Worm (Caenorhabditis elegans) whole organism, early embryonic: ENCODE results near the gene K12H6.10.

Experiments used
- B0310.2 ChIP-seq: sonication (generic microtip); optimal IDR thresholded peaks from 2 replicates; lab custom pipeline; 2016; ENCODE audit warnings: mild to moderate bottlenecking, missing genetic modification characterization, missing compliant biosample characterization
- F13C5.2 ChIP-seq: sonication (generic microtip); optimal IDR thresholded peaks from 2 replicates; lab custom pipeline; 2017; ENCODE audit warnings: mild to moderate bottlenecking, missing genetic modification characterization, inconsistent platforms, missing compliant biosample characterization
- aly-1 ChIP-seq: sonication (generic microtip); optimal IDR thresholded peaks from 2 replicates; lab custom pipeline; 2016; ENCODE audit warnings: missing genetic modification characterization, missing compliant biosample characterization
- ama-1 ChIP-seq: fragments of 150-350 bp; optimal IDR thresholded peaks from 2 replicates; lab custom pipeline; 2014
- ceh-13 ChIP-seq: fragments of 200-800 bp; sonication (Bioruptor generic); optimal IDR thresholded peaks from 2 replicates; lab custom pipeline; 2018; ENCODE audit warnings: mild to moderate bottlenecking, missing genetic modification characterization, missing compliant biosample characterization
- ceh-36 ChIP-seq: sonication (generic microtip); optimal IDR thresholded peaks from 2 replicates; lab custom pipeline; 2016; ENCODE audit warnings: missing genetic modification characterization, inconsistent platforms, missing compliant biosample characterization
- ets-7 ChIP-seq: sonication (generic microtip); optimal IDR thresholded peaks from 2 replicates; lab custom pipeline; 2016; ENCODE audit warnings: missing genotype, missing genetic modification characterization, missing compliant biosample characterization
- flt-1 ChIP-seq: fragments of 200-800 bp; sonication (Bioruptor generic); IDR thresholded peaks from 2 replicates; pipeline ENCODE4 v1.3.6; 2022; ENCODE audit warnings: missing genetic modification characterization, missing compliant biosample characterization
- hmbx-1 ChIP-seq: sonication (generic microtip); optimal IDR thresholded peaks from 2 replicates; lab custom pipeline; 2016; ENCODE audit warnings: mild to moderate bottlenecking, missing genetic modification characterization, missing compliant biosample characterization
- hmg-4 ChIP-seq: fragments of 200-800 bp; sonication (Bioruptor generic); optimal IDR thresholded peaks from 2 replicates; lab custom pipeline; 2018; ENCODE audit warnings: mild to moderate bottlenecking, missing genetic modification characterization, missing compliant biosample characterization
- hnd-1 ChIP-seq: sonication (generic microtip); optimal IDR thresholded peaks from 2 replicates; lab custom pipeline; 2016; ENCODE audit warnings: missing genetic modification characterization, missing compliant biosample characterization
- pes-1 ChIP-seq: fragments of 200-800 bp; sonication (Bioruptor generic); IDR thresholded peaks from 2 replicates; pipeline ENCODE4 v1.3.6; 2022; ENCODE audit warnings: missing genetic modification reagents, missing genetic modification characterization, missing compliant biosample characterization
- scrt-1 ChIP-seq: fragments of 200-800 bp; sonication (Bioruptor generic); IDR thresholded peaks from 2 replicates; pipeline ENCODE4 v1.3.6; 2022; ENCODE audit warnings: missing genetic modification characterization, missing compliant biosample characterization
- sea-1 ChIP-seq: fragments of 200-800 bp; sonication (Bioruptor generic); conservative IDR thresholded peaks from 2 replicates; pipeline ENCODE4 v1.3.6; 2022; ENCODE audit warnings: missing genetic modification characterization, missing compliant biosample characterization
- tbx-11 ChIP-seq: fragments of 200-800 bp; sonication (Bioruptor generic); IDR thresholded peaks from 2 replicates; pipeline ENCODE4 v1.3.6; 2022; ENCODE audit warnings: missing genetic modification characterization, missing compliant biosample characterization
- tbx-37 ChIP-seq: fragments of 200-800 bp; sonication (Bioruptor generic); conservative IDR thresholded peaks from 2 replicates; pipeline ENCODE4 v1.3.6; 2022; ENCODE audit warnings: missing genetic modification reagents, missing genetic modification characterization, missing compliant biosample characterization
- tra-4 ChIP-seq: sonication (generic microtip); optimal IDR thresholded peaks from 2 replicates; lab custom pipeline; 2017; ENCODE audit warnings: missing genetic modification characterization, missing compliant biosample characterization

The K12H6.10 gene

ce11 chrII:2859873-2860821 lies 37.5 kb downstream of the K12H6.10 start:
- TF ChIP-seq aly-1 (tag; lab: Kevin White, UChicago), result peak; percentile 40
- TF ChIP-seq pes-1 (GFP tag; lab: Robert Waterston, UW), result peak; percentile 64
- TF ChIP-seq hmg-4 (GFP tag; lab: Kevin White, UChicago), result peak; percentile 35
- no peak for TF ChIP-seq sea-1 (GFP tag; lab: Robert Waterston, UW)
- peak; percentile 69 for TF ChIP-seq scrt-1 (GFP tag; lab: Robert Waterston, UW)
- TF ChIP-seq hmbx-1, result peak; percentile 1
- 0 out of 2 replicates have a peak, but pooled peaks have one; percentile 12 for TF ChIP-seq tbx-11 (GFP tag; lab: Robert Waterston, UW)
- TF ChIP-seq ets-7, result no peak
- TF ChIP-seq ceh-13 (GFP tag; lab: Kevin White, UChicago), result peak; percentile 7
- TF ChIP-seq B0310.2, result no peak

- TF ChIP-seq F13C5.2 (tag; lab: Kevin White, UChicago) (peak; percentile 37), hmbx-1 (no peak), ama-1 (no peak), hnd-1 (tag; lab: Kevin White, UChicago) (no peak), sea-1 (GFP tag; lab: Robert Waterston, UW) (no peak), ceh-36 (tag; lab: Kevin White, UChicago) (no peak), hmg-4 (GFP tag; lab: Kevin White, UChicago) (no peak), ets-7 (no peak), flt-1 (GFP tag; lab: Robert Waterston, UW) (no peak), tbx-11 (GFP tag; lab: Robert Waterston, UW) (peak; percentile 44; the same call in 1 of the 2 replicates), tbx-37 (GFP tag; lab: Robert Waterston, UW) (no peak), ceh-13 (GFP tag; lab: Kevin White, UChicago) (no peak), B0310.2 (no peak), scrt-1 (GFP tag; lab: Robert Waterston, UW) (no peak), tra-4 (tag; lab: Kevin White, UChicago) (no peak), aly-1 (tag; lab: Kevin White, UChicago) (no peak), pes-1 (GFP tag; lab: Robert Waterston, UW) (0 out of 2 replicates have a peak, but pooled peaks have one; percentile 18)
Observed at ce11 chrII:2861385-2862099, 38.9 kb downstream of the K12H6.10 start.

DNA sequence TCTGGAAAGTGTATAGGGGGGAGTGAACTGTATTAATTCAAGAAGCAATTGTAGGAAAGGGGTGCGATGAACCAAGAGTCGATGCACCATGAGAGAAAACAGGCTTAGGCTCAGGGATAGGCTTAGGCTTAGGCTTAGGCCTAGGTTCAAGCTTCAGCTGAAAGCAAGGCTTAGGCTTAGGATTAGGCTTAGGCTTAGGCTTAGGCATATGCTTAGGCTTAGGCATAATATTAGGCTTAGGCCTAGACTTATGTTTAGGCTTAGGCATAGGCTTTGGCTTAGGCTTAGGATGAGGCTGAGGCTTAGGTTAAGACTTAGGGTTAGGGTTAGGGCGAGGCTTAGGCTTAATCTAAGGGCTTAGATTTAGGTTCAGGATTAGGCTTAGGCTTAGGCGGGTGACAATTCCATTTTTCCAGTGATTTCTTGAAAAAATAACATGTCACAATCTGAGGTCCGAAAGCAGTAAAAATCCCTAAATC lies 39.9 kb downstream of the K12H6.10 start:
- TF ChIP-seq hmg-4 (GFP tag; lab: Kevin White, UChicago) (no peak), ceh-13 (GFP tag; lab: Kevin White, UChicago) (no peak), ceh-36 (tag; lab: Kevin White, UChicago) (peak; percentile 90)

DNA sequence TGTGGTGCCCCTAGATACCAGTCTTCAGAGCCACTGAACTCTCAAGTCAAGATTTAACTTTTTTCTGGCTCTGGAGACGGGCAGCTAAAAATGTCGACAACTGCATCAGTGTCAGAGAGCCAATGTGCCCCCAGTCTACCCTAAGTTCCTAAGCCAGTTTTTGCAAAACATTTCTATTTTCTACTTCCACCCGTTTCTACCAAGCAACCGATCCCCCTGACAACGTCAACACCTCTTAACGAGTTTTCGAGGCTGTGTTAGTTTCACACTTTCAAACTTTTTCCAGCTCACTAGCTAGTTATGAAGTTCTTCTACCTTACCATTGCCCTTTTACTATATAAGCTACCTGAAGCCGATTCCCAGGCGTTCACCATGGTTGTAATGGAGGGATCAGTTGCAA lies 41.6 kb downstream of the K12H6.10 start, which contains the start of gene Y110A2AL.5:
Gene Y110A2AL.5, plus strand, starts transcription at position 301 of the 400 bp plus-strand sequence.
- TF ChIP-seq tra-4 (tag; lab: Kevin White, UChicago), result no peak
- no peak for TF ChIP-seq aly-1 (tag; lab: Kevin White, UChicago)
- TF ChIP-seq hmbx-1, result no peak
- no peak for TF ChIP-seq ceh-13 (GFP tag; lab: Kevin White, UChicago)
- TF ChIP-seq ceh-36 (tag; lab: Kevin White, UChicago), result no peak
- no peak for TF ChIP-seq sea-1 (GFP tag; lab: Robert Waterston, UW)

ce11 chrII:2865355-2865754 lies 42.7 kb downstream of the K12H6.10 start:
- TF ChIP-seq F13C5.2 (tag; lab: Kevin White, UChicago), result no peak
- TF ChIP-seq tbx-11 (GFP tag; lab: Robert Waterston, UW), result no peak
- TF ChIP-seq ceh-13 (GFP tag; lab: Kevin White, UChicago), result no peak
- TF ChIP-seq tbx-37 (GFP tag; lab: Robert Waterston, UW), result no peak
- TF ChIP-seq tra-4 (tag; lab: Kevin White, UChicago), result no peak
- TF ChIP-seq aly-1 (tag; lab: Kevin White, UChicago), result no peak
- TF ChIP-seq hnd-1 (tag; lab: Kevin White, UChicago), result no peak
- TF ChIP-seq B0310.2, result no peak
- no peak for TF ChIP-seq flt-1 (GFP tag; lab: Robert Waterston, UW)
- no peak for TF ChIP-seq hmg-4 (GFP tag; lab: Kevin White, UChicago)
- TF ChIP-seq hmbx-1, result no peak
- no peak for TF ChIP-seq ets-7
- TF ChIP-seq ceh-36 (tag; lab: Kevin White, UChicago), result no peak
- no peak for TF ChIP-seq pes-1 (GFP tag; lab: Robert Waterston, UW)
- TF ChIP-seq scrt-1 (GFP tag; lab: Robert Waterston, UW), result no peak
- no peak for TF ChIP-seq sea-1 (GFP tag; lab: Robert Waterston, UW)
- no peak for TF ChIP-seq ama-1

DNA sequence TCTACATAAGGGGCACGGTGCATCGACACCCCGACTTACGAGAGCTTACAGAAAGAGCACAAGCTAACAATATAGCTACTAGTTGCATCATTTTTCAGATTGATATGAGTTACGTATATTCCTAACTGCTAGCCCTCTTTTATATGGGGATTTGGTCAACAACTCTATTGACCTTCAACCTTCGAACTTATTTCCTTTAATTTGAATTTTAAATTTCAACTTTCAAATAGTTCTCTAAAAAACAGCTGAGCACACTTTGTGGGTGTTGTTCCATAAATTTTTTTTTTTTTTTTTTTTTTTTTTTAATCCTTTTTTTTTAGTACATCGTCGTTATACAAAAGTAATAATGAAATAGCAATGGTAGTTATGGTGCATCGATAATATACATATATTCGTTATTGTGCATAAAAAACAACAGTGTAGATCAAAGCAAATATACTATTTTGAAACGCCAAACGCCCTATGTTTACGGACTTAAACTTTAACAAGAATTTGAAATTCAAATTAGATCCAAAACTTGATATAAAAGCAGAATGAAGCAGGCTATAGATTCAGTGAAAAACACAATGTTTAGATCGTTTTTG lies 44.0 kb downstream of the K12H6.10 start, which contains the start of the genes Y110A2AL.9 and Y110A2AL.3:
Gene Y110A2AL.9, minus strand, starts transcription at position 101 of the 584 bp plus-strand sequence.
Gene Y110A2AL.3, plus strand, starts transcription at position 534 of the 584 bp plus-strand sequence.
- TF ChIP-seq tbx-11 (GFP tag; lab: Robert Waterston, UW) (no peak), B0310.2 (no peak), F13C5.2 (tag; lab: Kevin White, UChicago) (no peak), hnd-1 (tag; lab: Kevin White, UChicago) (no peak), ama-1 (no peak), flt-1 (GFP tag; lab: Robert Waterston, UW) (no peak), ets-7 (no peak), scrt-1 (GFP tag; lab: Robert Waterston, UW) (no peak)
